Worm (Caenorhabditis elegans): ENCODE results near the gene metr-1.

DNA sequence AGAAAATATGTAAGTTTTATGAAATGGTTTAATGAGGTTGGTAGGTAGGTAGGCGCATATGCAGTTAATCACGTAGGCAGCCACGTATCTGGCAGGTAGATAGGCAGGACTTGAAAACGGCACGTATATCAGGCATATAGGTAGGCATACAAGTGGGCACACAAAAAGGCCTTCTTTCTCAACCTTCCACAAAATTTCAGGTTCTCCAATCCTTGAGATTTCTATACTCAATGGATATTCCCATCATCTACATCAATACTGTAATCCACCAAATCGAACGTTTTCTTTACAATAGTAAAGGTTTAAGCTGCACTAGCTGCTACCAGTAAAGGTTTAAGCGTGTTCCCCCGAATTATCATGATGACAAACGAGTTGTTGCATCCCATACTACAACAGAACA, 5.9 kb downstream of the metr-1 start:
- TF ChIP-seq elt-3 (tag; optimal IDR thresholded peaks at IDR 0.05) (no peak), lin-39 (tag; optimal IDR thresholded peaks at IDR 0.05) (no peak), nhr-237 (tag; optimal IDR thresholded peaks at IDR 0.05) (no peak), nhr-11 (tag; optimal IDR thresholded peaks at IDR 0.05) (no peak), ama-1 (optimal IDR thresholded peaks at IDR 0.05) (no peak), nhr-67 (tag; optimal IDR thresholded peaks at IDR 0.05) (no peak), egl-5 (tag; optimal IDR thresholded peaks at IDR 0.05) (no peak), daf-12 (tag; optimal IDR thresholded peaks at IDR 0.05) (no peak), jun-1 (tag; optimal IDR thresholded peaks at IDR 0.05) (no peak), fkh-10 (GFP tag; optimal IDR thresholded peaks at IDR 0.05) (no peak), fos-1 (tag; optimal IDR thresholded peaks at IDR 0.05) (no peak)
